Fruit fly (Drosophila melanogaster): ENCODE data around the gene CG33500.

The CG33500 gene

DNA sequence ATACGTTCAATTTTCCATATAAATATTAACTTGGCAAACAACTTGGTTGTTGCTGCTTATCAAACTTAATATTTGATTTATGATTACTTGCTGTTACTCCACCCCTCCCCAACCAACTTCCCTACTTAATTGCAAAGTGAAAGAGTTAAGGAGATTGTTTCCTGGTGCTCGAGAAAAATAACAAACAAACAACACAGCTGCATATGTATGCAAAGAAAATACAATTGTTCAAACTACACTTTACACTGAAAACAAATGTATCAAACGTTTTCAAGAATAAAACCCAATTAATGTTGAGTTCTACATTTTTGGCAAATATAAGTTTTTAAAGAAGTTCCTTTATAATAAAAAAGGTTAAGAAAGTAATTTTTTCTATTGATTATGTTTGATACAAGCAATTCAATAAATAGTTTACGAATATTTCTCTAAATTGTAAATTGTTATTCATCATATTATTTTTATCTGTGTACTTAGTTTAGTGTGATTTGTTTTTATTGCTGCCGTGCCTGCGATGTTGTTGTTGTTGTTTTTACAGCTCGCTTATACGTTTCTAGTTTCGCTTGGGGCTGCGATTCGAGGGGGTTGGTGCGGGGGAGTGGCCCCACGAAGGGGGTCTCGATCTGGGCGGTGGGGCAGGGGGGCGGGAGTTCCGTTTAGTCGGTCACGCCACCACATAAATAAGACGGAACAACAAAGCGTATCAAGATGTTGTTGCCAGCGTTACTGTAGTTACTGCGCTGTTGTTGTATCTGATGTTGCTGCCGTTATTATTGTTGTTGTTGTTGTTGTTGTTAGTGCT lies 47.4 kb downstream of the CG33500 start (continued):
- TF ChIP-seq CG7368 (GFP tag; optimal IDR thresholded peaks at IDR 0.05), result peak; percentile 17
- TF ChIP-seq CG6276 (GFP tag; optimal IDR thresholded peaks at IDR 0.05), result peak; percentile 63
- TF ChIP-seq Eip78C (GFP tag), result peak; percentile 88
- peak; percentile 27 for TF ChIP-seq fd59A (GFP tag; optimal IDR thresholded peaks at IDR 0.05)
- TF ChIP-seq pdm3 (GFP tag; optimal IDR thresholded peaks at IDR 0.05), result peak; percentile 48
- TF ChIP-seq Gug (GFP tag; IDR thresholded peaks at IDR 0.05), result no peak; the same call in none of the 2 replicates
- peak; percentile 53 for TF ChIP-seq CG10669 (GFP tag; optimal IDR thresholded peaks at IDR 0.05)
- TF ChIP-seq spab (GFP tag; optimal IDR thresholded peaks at IDR 0.05), result peak; percentile 48
- TF ChIP-seq CG4318 (GFP tag; optimal IDR thresholded peaks at IDR 0.05), result peak; percentile 67
- peak; percentile 59 for TF ChIP-seq OdsH (GFP tag; optimal IDR thresholded peaks at IDR 0.05)
- peak; percentile 41 to 85 for TF ChIP-seq salr (GFP tag; optimal IDR thresholded peaks at IDR 0.05)
- TF ChIP-seq CG11762 (GFP tag; optimal IDR thresholded peaks at IDR 0.05; ENCODE audit: insufficient read depth), result peak; percentile 33
- peak; percentile 80 for TF ChIP-seq fkh (GFP tag; optimal IDR thresholded peaks at IDR 0.05)
- peak; percentile 28 for TF ChIP-seq Eip75B (GFP tag; optimal IDR thresholded peaks at IDR 0.05)

DNA sequence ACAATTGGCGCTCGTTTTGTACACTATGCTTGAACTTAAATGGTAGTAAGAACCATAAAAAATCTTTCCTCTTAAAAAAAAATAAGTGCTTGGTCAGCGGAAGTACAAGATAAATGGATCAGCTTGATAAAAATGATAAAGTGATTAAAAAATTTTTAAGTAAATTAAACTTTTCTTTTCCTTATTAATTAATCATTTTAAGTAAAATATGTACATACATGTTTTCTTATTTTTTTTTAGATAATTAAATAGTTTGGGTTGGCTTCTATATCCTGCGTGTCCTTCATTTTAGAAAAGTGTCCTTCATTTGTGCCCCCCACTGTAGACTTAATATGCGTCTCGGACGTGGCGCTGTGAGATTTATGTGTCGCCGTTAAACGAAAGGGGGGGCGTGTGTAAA lies 48.2 kb downstream of the CG33500 start:
- TF ChIP-seq net (GFP tag; optimal IDR thresholded peaks at IDR 0.05) (no peak), CG1621 (tag; optimal IDR thresholded peaks at IDR 0.05) (no peak), Gug (GFP tag; IDR thresholded peaks at IDR 0.05) (no peak), CG32006 (GFP tag; optimal IDR thresholded peaks at IDR 0.05) (peak; percentile 62), CG9139 (GFP tag; optimal IDR thresholded peaks at IDR 0.05) (no peak), salr (GFP tag; optimal IDR thresholded peaks at IDR 0.05) (no peak), Lpt (GFP tag; optimal IDR thresholded peaks at IDR 0.05) (no peak), spab (GFP tag; optimal IDR thresholded peaks at IDR 0.05) (no peak), Eip78C (GFP tag) (peak; percentile 60), CG11294 (GFP tag; IDR thresholded peaks at IDR 0.05) (no peak), Sox15 (GFP tag; optimal IDR thresholded peaks at IDR 0.05) (no peak), Sox14 (GFP tag; optimal IDR thresholded peaks at IDR 0.05) (no peak), cyc (GFP tag; optimal IDR thresholded peaks at IDR 0.05) (no peak), Blimp-1 (GFP tag; optimal IDR thresholded peaks at IDR 0.05) (no peak), pdm3 (GFP tag; optimal IDR thresholded peaks at IDR 0.05) (peak; percentile 29), CG3919 (GFP tag; optimal IDR thresholded peaks at IDR 0.05) (no peak), CG7368 (GFP tag; optimal IDR thresholded peaks at IDR 0.05) (no peak), acj6 (GFP tag; optimal IDR thresholded peaks at IDR 0.05) (peak; percentile 32), Ets96B (tag; optimal IDR thresholded peaks at IDR 0.05) (no peak), CG11902 (GFP tag; optimal IDR thresholded peaks at IDR 0.05) (no peak), CG3032 (tag; optimal IDR thresholded peaks at IDR 0.05) (no peak), CG6808 (GFP tag; optimal IDR thresholded peaks at IDR 0.05) (no peak), CG6854 (GFP tag; optimal IDR thresholded peaks at IDR 0.05) (no peak), CG10631 (GFP tag; optimal IDR thresholded peaks at IDR 0.05) (no peak), esn (GFP tag; optimal IDR thresholded peaks at IDR 0.05) (no peak), CG6163 (GFP tag; IDR thresholded peaks at IDR 0.05) (no peak), Hr38 (GFP tag; optimal IDR thresholded peaks at IDR 0.05) (no peak), achi (GFP tag; optimal IDR thresholded peaks at IDR 0.05) (no peak), eg (GFP tag; IDR thresholded peaks at IDR 0.05) (no peak), CG6276 (GFP tag; optimal IDR thresholded peaks at IDR 0.05) (no peak), CG34406 (GFP tag; optimal IDR thresholded peaks at IDR 0.05) (no peak), CG15336 (GFP tag; IDR thresholded peaks at IDR 0.05) (peak; percentile 55), Hr4 (GFP tag; optimal IDR thresholded peaks at IDR 0.05) (peak; percentile 31), fd85E (GFP tag; optimal IDR thresholded peaks at IDR 0.05) (no peak), Smox (GFP tag; optimal IDR thresholded peaks at IDR 0.05) (no peak), dsx (GFP tag; optimal IDR thresholded peaks at IDR 0.05; ENCODE audit: poor library complexity, severe bottlenecking) (no peak), CG4318 (GFP tag; optimal IDR thresholded peaks at IDR 0.05) (peak; percentile 47), CG10669 (GFP tag; optimal IDR thresholded peaks at IDR 0.05) (no peak), CG11762 (GFP tag; optimal IDR thresholded peaks at IDR 0.05; ENCODE audit: insufficient read depth) (no peak), fkh (GFP tag; optimal IDR thresholded peaks at IDR 0.05) (no peak), Met (GFP tag; optimal IDR thresholded peaks at IDR 0.05) (no peak), Ets21C (GFP tag; optimal IDR thresholded peaks at IDR 0.05) (no peak), OdsH (GFP tag; optimal IDR thresholded peaks at IDR 0.05) (peak; percentile 24), Eip93F (GFP tag; optimal IDR thresholded peaks at IDR 0.05) (no peak), CG8119 (GFP tag; IDR thresholded peaks at IDR 0.05) (peak; percentile 32; the same call in 2 of the 3 replicates)
